Fruit fly (Drosophila melanogaster) whole organism, embryonic: ENCODE data around the gene Usp1.

Experiments used
- Atf-2 ChIP-seq: fragments of 200-800 bp; sonication (Bioruptor generic); optimal IDR thresholded peaks from 2 replicates; lab custom pipeline; 2016; ENCODE audit warnings: missing biosample characterization, missing genetic modification characterization
- BEAF-32 ChIP-seq: fragments of 200-800 bp; sonication (Bioruptor generic); optimal IDR thresholded peaks from 3 replicates; lab custom pipeline; 2017; ENCODE audit warnings: missing biosample characterization, missing genetic modification characterization, mild to moderate bottlenecking, moderate library complexity, missing genetic modification reagents
- CG10267 ChIP-seq: fragments of 200-800 bp; sonication (Bioruptor generic); optimal IDR thresholded peaks from 2 replicates; lab custom pipeline; 2018; ENCODE audit warnings: missing biosample characterization, mild to moderate bottlenecking, missing genetic modification characterization, moderate library complexity
- CG10959 ChIP-seq: fragments of 200-800 bp; sonication (Bioruptor generic); IDR thresholded peaks from 2 replicates; pipeline ENCODE4 v1.3.6; 2022; ENCODE audit warnings: missing biosample characterization, missing genetic modification characterization
- CG10979 ChIP-seq: fragments of 200-800 bp; sonication (Bioruptor generic); optimal IDR thresholded peaks from 2 replicates; lab custom pipeline; 2018; ENCODE audit warnings: missing biosample characterization, mild to moderate bottlenecking, missing genetic modification characterization, moderate library complexity
- CG11504 ChIP-seq: fragments of 200-800 bp; sonication (Bioruptor generic); optimal IDR thresholded peaks from 3 replicates; lab custom pipeline; 2019; ENCODE audit warnings: missing biosample characterization, mild to moderate bottlenecking, missing genetic modification characterization, moderate library complexity
- CG11560 ChIP-seq: fragments of 200-800 bp; sonication (Bioruptor generic); IDR thresholded peaks from 3 replicates; pipeline ENCODE4 v1.3.6; 2022; ENCODE audit warnings: missing biosample characterization, missing genetic modification characterization
- CG15269 ChIP-seq: fragments of 200-800 bp; sonication (Bioruptor generic); optimal IDR thresholded peaks from 2 replicates; lab custom pipeline; 2018; ENCODE audit warnings: missing biosample characterization, mild to moderate bottlenecking, missing genetic modification characterization, moderate library complexity
- CG1603 ChIP-seq: fragments of 200-800 bp; sonication (Bioruptor generic); optimal IDR thresholded peaks from 2 replicates; lab custom pipeline; 2019; ENCODE audit warnings: missing biosample characterization, mild to moderate bottlenecking, missing genetic modification characterization, moderate library complexity
- CG16815 ChIP-seq: fragments of 200-800 bp; sonication (Bioruptor generic); optimal IDR thresholded peaks from 3 replicates; lab custom pipeline; 2017; ENCODE audit warnings: missing biosample characterization, mild to moderate bottlenecking, missing genetic modification characterization
- CG17328 ChIP-seq: fragments of 200-800 bp; sonication (Bioruptor generic); IDR thresholded peaks from 2 replicates; pipeline ENCODE4 v1.3.6; 2022; ENCODE audit warnings: missing biosample characterization, missing genetic modification characterization
- CG1792 ChIP-seq: fragments of 200-800 bp; sonication (Bioruptor generic); optimal IDR thresholded peaks from 2 replicates; lab custom pipeline; 2016; ENCODE audit warnings: missing biosample characterization, missing genetic modification characterization
- CG18262 ChIP-seq: fragments of 200-800 bp; optimal IDR thresholded peaks from 3 replicates; lab custom pipeline; 2019; ENCODE audit warnings: missing biosample characterization, mild to moderate bottlenecking, missing genetic modification characterization, moderate library complexity
- CG1832 ChIP-seq: fragments of 200-800 bp; sonication (Bioruptor generic); optimal IDR thresholded peaks from 2 replicates; lab custom pipeline; 2017; ENCODE audit warnings: missing biosample characterization, mild to moderate bottlenecking, missing genetic modification characterization, inconsistent platforms
- CG18599 ChIP-seq: fragments of 200-800 bp; sonication (Bioruptor generic); optimal IDR thresholded peaks from 3 replicates; lab custom pipeline; 2017; ENCODE audit warnings: missing biosample characterization, missing genetic modification characterization, mild to moderate bottlenecking, moderate library complexity, missing genetic modification reagents
- CG2875 ChIP-seq: fragments of 200-800 bp; sonication (Bioruptor generic); optimal IDR thresholded peaks from 2 replicates; lab custom pipeline; 2017; ENCODE audit warnings: missing biosample characterization, mild to moderate bottlenecking, missing genetic modification characterization, missing genetic modification reagents
- CG4404 ChIP-seq: fragments of 200-800 bp; sonication (Bioruptor generic); IDR thresholded peaks from 2 replicates; pipeline ENCODE4 v1.3.6; 2022; ENCODE audit warnings: missing biosample characterization, missing genetic modification characterization
- CG4617 ChIP-seq: fragments of 200-800 bp; sonication (Bioruptor generic); optimal IDR thresholded peaks from 3 replicates; lab custom pipeline; 2016; ENCODE audit warnings: missing biosample characterization, missing genetic modification characterization, borderline replicate concordance
- CG8089 ChIP-seq: fragments of 200-800 bp; sonication (Bioruptor generic); optimal IDR thresholded peaks from 3 replicates; lab custom pipeline; 2016; ENCODE audit warnings: missing biosample characterization, missing genetic modification characterization
- CoRest ChIP-seq: fragments of 200-800 bp; sonication (Bioruptor generic); optimal IDR thresholded peaks from 3 replicates; lab custom pipeline; 2018; ENCODE audit warnings: missing biosample characterization, mild to moderate bottlenecking, missing genetic modification characterization, moderate library complexity
- Drgx ChIP-seq: fragments of 200-800 bp; sonication (Bioruptor generic); IDR thresholded peaks from 2 replicates; pipeline ENCODE4 v1.3.6; 2022; ENCODE audit warnings: missing biosample characterization, missing genetic modification characterization
- E2f1 ChIP-seq: fragments of 200-800 bp; sonication (Bioruptor generic); IDR thresholded peaks from 2 replicates; pipeline ENCODE4 v1.3.6; 2022; ENCODE audit warnings: missing biosample characterization, missing genetic modification characterization
- Jarid2 ChIP-seq: fragments of 200-800 bp; sonication (Bioruptor generic); optimal IDR thresholded peaks from 3 replicates; lab custom pipeline; 2017; ENCODE audit warnings: mild to moderate bottlenecking, missing biosample characterization, missing genetic modification reagents, missing genetic modification characterization
- Kr ChIP-seq: fragments of 200-800 bp; sonication (Bioruptor generic); optimal IDR thresholded peaks from 2 replicates; lab custom pipeline; 2017; ENCODE audit warnings: missing biosample characterization, mild to moderate bottlenecking, missing genetic modification characterization
- Meics ChIP-seq: fragments of 200-800 bp; sonication (Bioruptor generic); optimal IDR thresholded peaks from 2 replicates; lab custom pipeline; 2017; ENCODE audit warnings: missing biosample characterization, mild to moderate bottlenecking, missing genetic modification characterization
- Optix ChIP-seq: fragments of 200-800 bp; sonication (Bioruptor generic); IDR thresholded peaks from 3 replicates; pipeline ENCODE4 v1.3.6; 2022; ENCODE audit warnings: missing biosample characterization, missing genetic modification characterization
- Pdp1 ChIP-seq, 2 experiments: fragments of 200-800 bp; sonication (Bioruptor generic); optimal IDR thresholded peaks; 3 replicates each; lab custom pipeline; 2016; ENCODE audit warnings: missing biosample characterization in 2 of 2, missing genetic modification characterization in 2 of 2, mild to moderate bottlenecking in 1 of 2, moderate library complexity in 1 of 2
- Sox102F ChIP-seq: fragments of 200-800 bp; sonication (Bioruptor generic); optimal IDR thresholded peaks from 2 replicates; lab custom pipeline; 2018; ENCODE audit warnings: missing biosample characterization, mild to moderate bottlenecking, missing genetic modification characterization, moderate library complexity
- Spps ChIP-seq: fragments of 200-800 bp; sonication (Bioruptor generic); optimal IDR thresholded peaks from 2 replicates; lab custom pipeline; 2018; ENCODE audit warnings: missing biosample characterization, mild to moderate bottlenecking, missing genetic modification characterization
- Ssrp ChIP-seq: fragments of 200-800 bp; sonication (Bioruptor generic); optimal IDR thresholded peaks from 2 replicates; lab custom pipeline; 2018; ENCODE audit warnings: missing biosample characterization, mild to moderate bottlenecking, missing genetic modification characterization, moderate library complexity
- ara ChIP-seq: fragments of 200-800 bp; sonication (Bioruptor generic); IDR thresholded peaks from 2 replicates; pipeline ENCODE4 v1.3.6; 2022; ENCODE audit warnings: missing biosample characterization, missing genetic modification characterization
- az2 ChIP-seq: fragments of 200-800 bp; sonication (Bioruptor generic); optimal IDR thresholded peaks from 3 replicates; lab custom pipeline; 2016; ENCODE audit warnings: missing biosample characterization, missing genetic modification characterization
- bsh ChIP-seq, 2 experiments: fragments of 200-800 bp; sonication (Bioruptor generic); optimal IDR thresholded peaks; 2 replicates each; lab custom pipeline; 2017 to 2018; ENCODE audit warnings: mild to moderate bottlenecking in 2 of 2, missing biosample characterization in 2 of 2, missing genetic modification characterization in 2 of 2, moderate library complexity in 1 of 2
- cas ChIP-seq: fragments of 200-800 bp; sonication (Bioruptor generic); IDR thresholded peaks from 2 replicates; pipeline ENCODE4 v1.3.6; 2022; ENCODE audit warnings: missing biosample characterization, missing genetic modification characterization
- ci ChIP-seq: fragments of 200-800 bp; sonication (Bioruptor generic); IDR thresholded peaks from 3 replicates; pipeline ENCODE4 v1.3.6; 2022; ENCODE audit warnings: missing biosample characterization, missing genetic modification characterization
- corto ChIP-seq: fragments of 200-800 bp; sonication (Bioruptor generic); optimal IDR thresholded peaks from 2 replicates; lab custom pipeline; 2016; ENCODE audit warnings: missing biosample characterization, mild to moderate bottlenecking, missing genetic modification characterization, moderate library complexity
- disco-r ChIP-seq: fragments of 200-800 bp; sonication (Bioruptor generic); optimal IDR thresholded peaks from 2 replicates; lab custom pipeline; 2016; ENCODE audit warnings: missing biosample characterization, missing genetic modification characterization
- kay ChIP-seq: fragments of 200-800 bp; sonication (Bioruptor generic); optimal IDR thresholded peaks from 2 replicates; lab custom pipeline; 2016; ENCODE audit warnings: missing biosample characterization, missing genetic modification characterization
- lbe ChIP-seq: fragments of 200-800 bp; sonication (Bioruptor generic); optimal IDR thresholded peaks from 2 replicates; lab custom pipeline; 2016; ENCODE audit warnings: missing biosample characterization, mild to moderate bottlenecking, missing genetic modification characterization
- luna ChIP-seq: fragments of 200-800 bp; sonication (Bioruptor generic); optimal IDR thresholded peaks from 2 replicates; lab custom pipeline; 2016; ENCODE audit warnings: missing biosample characterization, missing genetic modification characterization
- nmo ChIP-seq: fragments of 200-800 bp; sonication (Bioruptor generic); optimal IDR thresholded peaks from 2 replicates; lab custom pipeline; 2018; ENCODE audit warnings: missing biosample characterization, mild to moderate bottlenecking, missing genetic modification characterization, moderate library complexity
- nom ChIP-seq: fragments of 200-800 bp; sonication (Bioruptor generic); optimal IDR thresholded peaks from 2 replicates; lab custom pipeline; 2017; ENCODE audit warnings: missing biosample characterization, missing genetic modification characterization, mild to moderate bottlenecking, moderate library complexity, missing genetic modification reagents
- stwl ChIP-seq: fragments of 200-800 bp; sonication (Bioruptor generic); optimal IDR thresholded peaks from 3 replicates; lab custom pipeline; 2018; ENCODE audit warnings: missing biosample characterization, mild to moderate bottlenecking, missing genetic modification characterization, moderate library complexity
- vvl ChIP-seq: fragments of 200-800 bp; sonication (Bioruptor generic); IDR thresholded peaks from 2 replicates; pipeline ENCODE4 v1.3.6; 2022; ENCODE audit warnings: missing biosample characterization, missing genetic modification characterization
- yki ChIP-seq: fragments of >200 bp; optimal IDR thresholded peaks from 3 replicates; lab custom pipeline; 2018

Gene Usp1

DNA sequence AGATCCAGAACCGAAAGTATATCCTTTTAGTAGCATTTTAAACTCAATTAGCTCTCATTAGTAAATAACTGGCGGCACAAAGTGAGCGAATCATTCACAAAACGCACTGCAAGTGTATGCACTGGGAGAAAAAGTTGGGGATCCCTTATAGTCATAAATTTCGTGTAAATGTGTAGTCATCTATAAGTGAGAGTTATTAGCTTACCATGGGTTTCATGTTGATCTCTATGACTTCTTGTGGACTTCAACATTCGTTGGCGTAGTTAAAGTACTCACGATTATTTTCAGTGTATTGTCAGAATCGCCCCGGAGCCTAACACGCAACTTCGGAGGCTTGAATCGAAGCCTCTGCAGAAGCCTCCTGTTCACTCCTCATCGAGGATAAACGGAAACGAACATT, 48.0 kb downstream of the Usp1 start (continued):
- peak; percentile 25 for TF ChIP-seq CG16815
- TF ChIP-seq E2f1 (GFP tag; lab: Robert Waterston, UW) = peak; percentile 34; the same call in 1 of the 2 replicates
- TF ChIP-seq Sox102F (GFP tag; lab: Kevin White, UChicago) = peak; percentile 15
- TF ChIP-seq CG1792 (GFP tag; lab: Kevin White, UChicago) = no peak
- no peak for TF ChIP-seq Meics
- peak; percentile 48 for TF ChIP-seq CG10979 (tag; lab: Kevin White, UChicago)
- TF ChIP-seq Pdp1 (GFP tag; optimal IDR thresholded peaks at IDR 0.05; lab: Kevin White, UChicago) = peak in 1 of 2 experiments; percentile 13
- TF ChIP-seq Drgx = peak; percentile 18; the same call in 1 of the 2 replicates
- TF ChIP-seq CG15269 (tag; lab: Kevin White, UChicago) = no peak
- TF ChIP-seq Ssrp = peak; percentile 15
- peak; percentile 47 for TF ChIP-seq Atf-2 (GFP tag; lab: Kevin White, UChicago)
- TF ChIP-seq az2 = peak; percentile 25
- peak; percentile 6 for TF ChIP-seq CG2875 (GFP tag; lab: Kevin White, UChicago)
- peak; percentile 72 for TF ChIP-seq CG1603 (tag; lab: Kevin White, UChicago)
- TF ChIP-seq Kr = peak; percentile 42
- TF ChIP-seq CG17328 (GFP tag; lab: Robert Waterston, UW) = peak; percentile 38; the same call in 1 of the 2 replicates
- TF ChIP-seq yki (lab: Kevin White, UChicago) = no peak
- TF ChIP-seq CG11504 (tag; lab: Kevin White, UChicago) = peak; percentile 22
- TF ChIP-seq CG4404 (GFP tag; lab: Robert Waterston, UW) = peak; percentile 47; the same call in 1 of the 2 replicates
- TF ChIP-seq CG11560 (tag; lab: Robert Waterston, UW) = no peak
- TF ChIP-seq CG10267 (tag; lab: Kevin White, UChicago) = peak; percentile 7
- TF ChIP-seq vvl (GFP tag; lab: Robert Waterston, UW) = peak; percentile 38; the same call in 1 of the 2 replicates
- TF ChIP-seq nmo = peak; percentile 30
- TF ChIP-seq ci (GFP tag; lab: Robert Waterston, UW) = 0 out of 3 replicates have a peak, but pooled peaks have one; percentile 12
- no peak for TF ChIP-seq cas (GFP tag; lab: Robert Waterston, UW)
- TF ChIP-seq Spps (tag; lab: Kevin White, UChicago) = peak; percentile 7
- TF ChIP-seq ara (GFP tag; lab: Robert Waterston, UW) = peak; percentile 56; the same call in 1 of the 2 replicates
- TF ChIP-seq CG1832 (GFP tag; lab: Kevin White, UChicago) = no peak
- TF ChIP-seq luna (GFP tag; lab: Kevin White, UChicago) = no peak
- no peak for TF ChIP-seq disco-r (GFP tag; lab: Kevin White, UChicago)
- TF ChIP-seq Jarid2 (GFP tag; lab: Kevin White, UChicago) = no peak
- TF ChIP-seq CG18262 (tag; lab: Kevin White, UChicago) = peak; percentile 51
- TF ChIP-seq CG18599 = no peak
- TF ChIP-seq kay = no peak
- TF ChIP-seq nom = peak; percentile 69
- peak; percentile 35 for TF ChIP-seq CG8089
- TF ChIP-seq Optix (GFP tag; lab: Robert Waterston, UW) = peak; percentile 11; the same call in 1 of the 3 replicates
- 0 out of 2 replicates have a peak, but pooled peaks have one; percentile 45 for TF ChIP-seq CG10959
- peak; percentile 14 for TF ChIP-seq CoRest (tag; lab: Kevin White, UChicago)
- TF ChIP-seq, all 482 proteins: peak for 85

DNA sequence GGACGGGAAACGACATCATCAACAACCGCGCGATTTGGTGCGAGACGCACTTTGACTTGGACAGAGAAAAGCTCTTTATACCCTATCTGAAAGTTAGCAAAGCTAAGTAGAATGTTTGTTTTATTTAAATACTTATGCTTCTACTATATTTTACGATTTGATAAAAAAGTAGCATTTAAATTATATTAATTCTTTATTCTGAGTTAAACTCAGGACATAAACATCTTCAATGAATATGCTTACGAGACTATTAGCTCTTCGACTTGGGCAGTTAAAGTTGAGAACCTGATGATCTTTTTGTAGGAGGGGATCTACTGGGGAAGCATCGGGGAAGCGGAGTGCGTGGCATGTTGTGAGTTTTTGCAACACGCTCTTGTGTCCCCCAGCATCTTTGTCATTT, 48.8 kb downstream of the Usp1 start:
- TF ChIP-seq CG4617 (GFP tag; lab: Kevin White, UChicago) (no peak), BEAF-32 (no peak), corto (GFP tag; lab: Kevin White, UChicago) (peak; percentile 13), lbe (peak; percentile 45), stwl (no peak), Drgx (0 out of 2 replicates have a peak, but pooled peaks have one; percentile 32), CG17328 (GFP tag; lab: Robert Waterston, UW) (no peak), bsh (GFP tag; optimal IDR thresholded peaks at IDR 0.05; lab: Kevin White, UChicago) (peak in 1 of 2 experiments; percentile 36)
